Worm (Caenorhabditis elegans): ENCODE data around the gene C02F12.5.

- TF ChIP-seq ama-1 (optimal IDR thresholded peaks at IDR 0.05) (no peak), aly-1 (tag; optimal IDR thresholded peaks at IDR 0.05) (no peak)
These were observed 15.9 kb downstream of the C02F12.5 start, which contains the start of gene R11G1.7 for ce11 chrX:3655972-3656371.

Data from whole organism, early embryonic.